Worm (Caenorhabditis elegans) whole organism, L2 larva: ENCODE data around the gene C45H4.18.

Experiments
- ceh-82 ChIP-seq: fragments of 150-350 bp; optimal IDR thresholded peaks from 2 replicates; lab custom pipeline; 2014; ENCODE audit warnings: missing biosample characterization, missing genetic modification characterization
- dmd-4 ChIP-seq: sonication (generic microtip); optimal IDR thresholded peaks from 2 replicates; lab custom pipeline; 2017; ENCODE audit warnings: missing biosample characterization, missing genetic modification characterization
- egl-27 ChIP-seq: sonication (generic microtip); optimal IDR thresholded peaks from 3 replicates; lab custom pipeline; 2017; ENCODE audit warnings: missing biosample characterization, missing genetic modification reagents, missing genetic modification characterization
- fos-1 ChIP-seq: fragments of 150-350 bp; optimal IDR thresholded peaks from 2 replicates; lab custom pipeline; 2014; ENCODE audit warnings: missing biosample characterization, missing genetic modification characterization
- lsy-2 ChIP-seq, 2 experiments: fragments of 150-350 bp in 1 of 2; sonication (generic microtip) in 1 of 2; optimal IDR thresholded peaks; 2 replicates each; lab custom pipeline; 2014 to 2017; ENCODE audit warnings: missing biosample characterization in 2 of 2, missing genetic modification characterization in 2 of 2
- mdl-1 ChIP-seq, 2 experiments: fragments of 150-350 bp in 1 of 2; sonication (generic microtip) in 1 of 2; optimal IDR thresholded peaks; 2 replicates each; lab custom pipeline; 2017; ENCODE audit warnings: missing biosample characterization in 2 of 2, missing genetic modification characterization in 2 of 2
- nhr-11 ChIP-seq: fragments of 150-350 bp; optimal IDR thresholded peaks from 2 replicates; lab custom pipeline; 2014; ENCODE audit warnings: missing biosample characterization, missing genetic modification characterization
- nhr-12 ChIP-seq: fragments of 150-350 bp; optimal IDR thresholded peaks from 2 replicates; lab custom pipeline; 2014; ENCODE audit warnings: missing biosample characterization, missing genetic modification characterization
- nhr-237 ChIP-seq: fragments of 150-350 bp; optimal IDR thresholded peaks from 2 replicates; lab custom pipeline; 2014; ENCODE audit warnings: missing biosample characterization, missing genetic modification characterization
- nhr-77 ChIP-seq: fragments of 150-350 bp; optimal IDR thresholded peaks from 2 replicates; lab custom pipeline; 2014; ENCODE audit warnings: missing biosample characterization, missing genetic modification characterization
- skn-1 ChIP-seq: sonication (generic microtip); optimal IDR thresholded peaks from 2 replicates; lab custom pipeline; 2017; ENCODE audit warnings: missing biosample characterization, missing genetic modification characterization
- unc-62 ChIP-seq: fragments of 150-350 bp; optimal IDR thresholded peaks from 2 replicates; lab custom pipeline; 2014; ENCODE audit warnings: missing biosample characterization, missing genetic modification reagents, missing genetic modification characterization
- zag-1 ChIP-seq: fragments of 150-350 bp; optimal IDR thresholded peaks from 2 replicates; lab custom pipeline; 2014; ENCODE audit warnings: missing biosample characterization, missing genetic modification characterization

DNA sequence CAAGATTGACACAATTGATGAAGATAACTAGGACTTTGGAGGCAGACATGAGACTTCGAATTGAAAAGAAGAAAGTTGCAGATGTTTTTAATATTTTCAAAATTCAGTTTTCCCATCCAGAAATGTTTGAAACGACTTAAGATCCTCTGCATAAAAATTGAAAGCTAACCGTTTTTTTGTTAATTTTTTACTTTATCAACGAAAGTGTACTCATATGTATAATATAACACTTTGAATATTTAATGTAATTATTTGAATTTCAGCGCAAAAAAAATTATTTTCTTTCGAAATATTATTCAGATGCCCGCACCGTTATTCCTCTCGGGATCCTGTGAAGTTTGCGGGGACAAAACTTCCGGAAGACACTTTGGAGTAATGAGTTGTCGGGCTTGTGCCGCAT, 51.6 kb downstream of the C45H4.18 start, which contains the start of gene nhr-18:
- TF ChIP-seq ceh-82: no peak
- no peak for TF ChIP-seq fos-1 (tag; lab: Kevin White, UChicago)
- no peak for TF ChIP-seq egl-27
- TF ChIP-seq lsy-2 (tag; optimal IDR thresholded peaks at IDR 0.05; lab: Kevin White, UChicago): no peak
- no peak for TF ChIP-seq zag-1 (tag; lab: Kevin White, UChicago)
- no peak for TF ChIP-seq nhr-11 (tag; lab: Kevin White, UChicago)
- no peak for TF ChIP-seq nhr-12 (tag; lab: Kevin White, UChicago)
- TF ChIP-seq unc-62: no peak
- TF ChIP-seq nhr-237 (tag; lab: Kevin White, UChicago): no peak
- no peak for TF ChIP-seq nhr-77 (tag; lab: Kevin White, UChicago)
- no peak for TF ChIP-seq skn-1 (tag; lab: Kevin White, UChicago)
- TF ChIP-seq dmd-4: no peak
- no peak for TF ChIP-seq mdl-1 (tag; optimal IDR thresholded peaks at IDR 0.05; lab: Kevin White, UChicago)
